Worm (Caenorhabditis elegans): Measurements from ENCODE around the gene C34E11.2.

The C34E11.2 gene

DNA sequence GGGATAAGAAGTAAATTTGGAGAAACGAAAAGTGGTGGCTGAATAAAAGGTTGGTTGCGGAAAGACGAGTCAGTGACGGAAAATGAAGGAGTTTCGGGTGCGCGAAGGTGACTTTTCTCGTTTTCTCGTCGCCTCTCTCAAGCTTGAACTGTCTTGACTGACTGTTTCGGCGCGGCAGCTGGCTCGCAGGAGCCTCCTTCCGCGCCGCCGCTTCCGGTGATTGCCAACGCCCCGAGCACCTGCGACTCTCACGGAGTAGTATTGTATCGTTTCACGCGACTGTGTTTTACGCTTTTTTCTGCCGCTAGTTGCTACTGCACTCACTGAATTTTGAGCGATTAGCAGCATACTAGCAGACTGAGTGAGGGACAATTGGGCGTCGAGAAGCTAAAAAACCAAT is at the start of gene C34E11.2:
C34E11.2 (minus strand) TSS at position 84 of the 400 bp plus-strand sequence.
- TF ChIP-seq tbx-37 (GFP tag; conservative IDR thresholded peaks at IDR 0.05) (no peak), tbx-11 (GFP tag; IDR thresholded peaks at IDR 0.05) (no peak), ceh-13 (GFP tag; optimal IDR thresholded peaks at IDR 0.05) (no peak), ama-1 (optimal IDR thresholded peaks at IDR 0.05) (no peak), F13C5.2 (tag; optimal IDR thresholded peaks at IDR 0.05) (no peak), ets-7 (tag; optimal IDR thresholded peaks at IDR 0.05) (no peak), flt-1 (GFP tag; IDR thresholded peaks at IDR 0.05) (no peak), hnd-1 (tag; optimal IDR thresholded peaks at IDR 0.05) (no peak), scrt-1 (GFP tag; IDR thresholded peaks at IDR 0.05) (no peak), hmg-4 (GFP tag; optimal IDR thresholded peaks at IDR 0.05) (no peak), ceh-36 (tag; optimal IDR thresholded peaks at IDR 0.05) (no peak), hmbx-1 (tag; optimal IDR thresholded peaks at IDR 0.05) (no peak), tra-4 (tag; optimal IDR thresholded peaks at IDR 0.05) (no peak), sea-1 (GFP tag; conservative IDR thresholded peaks at IDR 0.05) (no peak), pes-1 (GFP tag; IDR thresholded peaks at IDR 0.05) (no peak), B0310.2 (tag; optimal IDR thresholded peaks at IDR 0.05) (no peak), aly-1 (tag; optimal IDR thresholded peaks at IDR 0.05) (no peak)

DNA sequence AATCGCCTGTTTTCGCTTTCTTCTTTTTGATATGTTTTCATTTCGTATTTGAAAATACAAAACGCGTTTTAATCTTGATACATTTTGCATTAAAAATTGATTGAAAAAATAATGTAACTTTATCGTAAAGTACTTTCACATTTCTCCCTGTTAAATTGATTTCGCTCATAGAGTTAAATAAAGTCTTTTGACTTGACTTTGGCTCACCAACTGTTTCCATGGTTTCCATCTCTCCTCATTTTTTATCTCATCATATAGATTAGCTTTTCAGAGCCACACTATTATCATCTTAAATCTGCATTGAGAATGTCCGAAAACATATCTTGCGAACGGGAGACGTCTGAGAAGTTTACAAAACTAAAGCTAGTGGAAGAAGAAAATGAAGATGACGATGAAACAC is 48.8 kb upstream of the C34E11.2 start, which contains the start of gene F54F7.10:
F54F7.10 (plus strand) TSS at position 301 of the 400 bp plus-strand sequence.
- no peak for TF ChIP-seq sea-1 (GFP tag; conservative IDR thresholded peaks at IDR 0.05)
- no peak for TF ChIP-seq scrt-1 (GFP tag; IDR thresholded peaks at IDR 0.05)
- no peak for TF ChIP-seq hmg-4 (GFP tag; optimal IDR thresholded peaks at IDR 0.05)
- no peak for TF ChIP-seq ceh-13 (GFP tag; optimal IDR thresholded peaks at IDR 0.05)
- TF ChIP-seq B0310.2 (tag; optimal IDR thresholded peaks at IDR 0.05): no peak

DNA sequence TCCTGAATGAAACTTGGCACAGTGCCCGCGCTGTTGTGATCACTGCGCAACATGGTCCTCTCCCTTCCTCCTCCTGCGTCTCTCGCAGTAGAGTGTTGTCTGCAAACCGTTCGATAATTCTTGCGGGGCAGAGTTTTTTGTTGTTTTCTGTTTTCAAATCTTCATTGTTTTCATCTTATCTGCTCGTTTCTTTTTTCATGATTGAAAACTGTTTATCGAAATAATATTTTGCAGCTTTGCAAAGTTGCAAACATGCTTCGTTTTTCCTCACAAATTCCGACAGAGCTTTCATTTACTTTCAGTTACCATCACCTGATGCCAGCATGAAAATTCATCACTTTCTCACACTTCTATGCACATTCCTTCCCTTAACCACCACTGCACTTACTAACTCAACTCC is 42.6 kb upstream of the C34E11.2 start, which contains the start of gene mes-1:
mes-1 (plus strand) TSS at position 301 of the 400 bp plus-strand sequence.
- no peak for TF ChIP-seq ama-1 (optimal IDR thresholded peaks at IDR 0.05)
- TF ChIP-seq ceh-13 (GFP tag; optimal IDR thresholded peaks at IDR 0.05): no peak
- TF ChIP-seq hmg-4 (GFP tag; optimal IDR thresholded peaks at IDR 0.05): no peak
- TF ChIP-seq tbx-37 (GFP tag; conservative IDR thresholded peaks at IDR 0.05): no peak
- TF ChIP-seq B0310.2 (tag; optimal IDR thresholded peaks at IDR 0.05): no peak
- no peak for TF ChIP-seq scrt-1 (GFP tag; IDR thresholded peaks at IDR 0.05)
- TF ChIP-seq tbx-11 (GFP tag; IDR thresholded peaks at IDR 0.05): no peak
- no peak for TF ChIP-seq hnd-1 (tag; optimal IDR thresholded peaks at IDR 0.05)
- no peak for TF ChIP-seq F13C5.2 (tag; optimal IDR thresholded peaks at IDR 0.05)
- TF ChIP-seq aly-1 (tag; optimal IDR thresholded peaks at IDR 0.05): no peak
- TF ChIP-seq ceh-36 (tag; optimal IDR thresholded peaks at IDR 0.05): no peak

DNA sequence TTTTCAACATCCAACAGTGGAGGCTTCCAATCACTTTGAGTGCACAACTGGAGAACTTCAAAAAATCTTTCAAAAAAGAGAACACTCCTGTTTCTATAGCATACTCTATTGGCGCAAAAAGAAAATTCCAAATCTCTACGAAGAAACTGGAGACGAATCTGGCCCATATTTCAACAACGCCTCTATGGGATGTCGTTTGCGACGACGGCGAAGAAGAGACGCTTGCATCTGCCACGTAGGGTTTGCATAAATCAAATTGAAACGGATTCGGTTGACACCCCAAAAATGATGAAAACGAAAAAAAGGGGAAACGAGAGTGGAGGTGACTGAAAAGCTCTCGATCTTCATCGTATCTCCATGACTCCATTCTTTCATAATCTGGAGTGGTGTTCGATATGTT is 41.7 kb upstream of the C34E11.2 start:
- no peak for TF ChIP-seq ceh-13 (GFP tag; optimal IDR thresholded peaks at IDR 0.05)
- TF ChIP-seq aly-1 (tag; optimal IDR thresholded peaks at IDR 0.05): no peak
- TF ChIP-seq pes-1 (GFP tag; IDR thresholded peaks at IDR 0.05): no peak
- no peak for TF ChIP-seq sea-1 (GFP tag; conservative IDR thresholded peaks at IDR 0.05)
- no peak for TF ChIP-seq ama-1 (optimal IDR thresholded peaks at IDR 0.05)
- TF ChIP-seq hnd-1 (tag; optimal IDR thresholded peaks at IDR 0.05): no peak
- TF ChIP-seq hmbx-1 (tag; optimal IDR thresholded peaks at IDR 0.05): no peak
- no peak for TF ChIP-seq F13C5.2 (tag; optimal IDR thresholded peaks at IDR 0.05)
- no peak for TF ChIP-seq tbx-37 (GFP tag; conservative IDR thresholded peaks at IDR 0.05)
- TF ChIP-seq B0310.2 (tag; optimal IDR thresholded peaks at IDR 0.05): no peak
- TF ChIP-seq tra-4 (tag; optimal IDR thresholded peaks at IDR 0.05): no peak
- TF ChIP-seq flt-1 (GFP tag; IDR thresholded peaks at IDR 0.05): no peak

DNA sequence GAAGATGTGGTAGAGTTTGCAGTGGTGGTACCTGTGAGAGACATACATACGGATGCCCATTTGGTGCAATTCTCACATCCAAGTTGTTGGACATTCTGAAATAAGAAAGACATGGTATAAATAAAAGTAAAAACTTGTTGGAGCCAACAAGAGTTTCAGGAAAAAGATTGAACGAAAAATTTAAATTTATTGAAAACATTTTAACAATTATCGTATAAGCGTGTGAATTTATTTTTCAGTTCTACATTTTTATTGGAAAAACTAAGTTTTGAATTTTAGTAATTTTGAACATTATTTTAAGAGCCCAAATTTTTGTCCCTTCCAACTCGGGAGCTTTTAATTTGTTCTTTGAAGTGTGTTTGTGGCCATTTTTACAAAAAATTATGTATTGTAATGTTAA is 40.4 kb upstream of the C34E11.2 start, which contains the start of gene F54F7.8:
F54F7.8 (minus strand) TSS at position 101 of the 400 bp plus-strand sequence.
- TF ChIP-seq hnd-1 (tag; optimal IDR thresholded peaks at IDR 0.05) (no peak), sea-1 (GFP tag; conservative IDR thresholded peaks at IDR 0.05) (no peak), ama-1 (optimal IDR thresholded peaks at IDR 0.05) (no peak), ets-7 (tag; optimal IDR thresholded peaks at IDR 0.05) (no peak), tbx-11 (GFP tag; IDR thresholded peaks at IDR 0.05) (no peak), hmbx-1 (tag; optimal IDR thresholded peaks at IDR 0.05) (no peak), tbx-37 (GFP tag; conservative IDR thresholded peaks at IDR 0.05) (no peak), ceh-13 (GFP tag; optimal IDR thresholded peaks at IDR 0.05) (no peak), hmg-4 (GFP tag; optimal IDR thresholded peaks at IDR 0.05) (no peak), F13C5.2 (tag; optimal IDR thresholded peaks at IDR 0.05) (no peak), scrt-1 (GFP tag; IDR thresholded peaks at IDR 0.05) (no peak), pes-1 (GFP tag; IDR thresholded peaks at IDR 0.05) (no peak), aly-1 (tag; optimal IDR thresholded peaks at IDR 0.05) (no peak), ceh-36 (tag; optimal IDR thresholded peaks at IDR 0.05) (no peak), B0310.2 (tag; optimal IDR thresholded peaks at IDR 0.05) (no peak), flt-1 (GFP tag; IDR thresholded peaks at IDR 0.05) (no peak), tra-4 (tag; optimal IDR thresholded peaks at IDR 0.05) (no peak)

DNA sequence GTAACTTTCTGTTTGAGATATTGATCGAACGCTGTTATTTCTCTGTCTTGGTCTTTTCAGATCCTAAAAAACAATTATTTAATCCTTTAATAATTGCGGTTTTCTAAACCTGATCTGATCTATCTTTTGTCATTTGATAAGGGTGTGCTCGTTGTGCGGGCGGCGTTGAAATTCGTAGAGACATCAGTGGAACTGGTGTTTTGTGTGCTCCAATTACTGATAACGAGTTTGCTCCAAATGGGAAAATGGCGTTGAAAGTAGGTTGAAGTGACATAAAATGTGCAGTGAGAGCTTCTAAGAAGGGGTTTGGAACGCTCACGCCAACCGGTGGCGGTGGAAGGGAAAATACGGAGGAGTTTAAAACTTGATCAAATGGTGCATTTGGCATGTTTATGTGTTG is 39.9 kb upstream of the C34E11.2 start:
- TF ChIP-seq B0310.2 (tag; optimal IDR thresholded peaks at IDR 0.05) (no peak), ama-1 (optimal IDR thresholded peaks at IDR 0.05) (no peak), tra-4 (tag; optimal IDR thresholded peaks at IDR 0.05) (no peak), ceh-13 (GFP tag; optimal IDR thresholded peaks at IDR 0.05) (no peak), flt-1 (GFP tag; IDR thresholded peaks at IDR 0.05) (no peak), ets-7 (tag; optimal IDR thresholded peaks at IDR 0.05) (no peak), aly-1 (tag; optimal IDR thresholded peaks at IDR 0.05) (no peak), pes-1 (GFP tag; IDR thresholded peaks at IDR 0.05) (no peak), hmg-4 (GFP tag; optimal IDR thresholded peaks at IDR 0.05) (no peak), hnd-1 (tag; optimal IDR thresholded peaks at IDR 0.05) (no peak), F13C5.2 (tag; optimal IDR thresholded peaks at IDR 0.05) (no peak), ceh-36 (tag; optimal IDR thresholded peaks at IDR 0.05) (no peak), sea-1 (GFP tag; conservative IDR thresholded peaks at IDR 0.05) (no peak), tbx-11 (GFP tag; IDR thresholded peaks at IDR 0.05) (no peak), tbx-37 (GFP tag; conservative IDR thresholded peaks at IDR 0.05) (no peak), scrt-1 (GFP tag; IDR thresholded peaks at IDR 0.05) (no peak), hmbx-1 (tag; optimal IDR thresholded peaks at IDR 0.05) (no peak)

DNA sequence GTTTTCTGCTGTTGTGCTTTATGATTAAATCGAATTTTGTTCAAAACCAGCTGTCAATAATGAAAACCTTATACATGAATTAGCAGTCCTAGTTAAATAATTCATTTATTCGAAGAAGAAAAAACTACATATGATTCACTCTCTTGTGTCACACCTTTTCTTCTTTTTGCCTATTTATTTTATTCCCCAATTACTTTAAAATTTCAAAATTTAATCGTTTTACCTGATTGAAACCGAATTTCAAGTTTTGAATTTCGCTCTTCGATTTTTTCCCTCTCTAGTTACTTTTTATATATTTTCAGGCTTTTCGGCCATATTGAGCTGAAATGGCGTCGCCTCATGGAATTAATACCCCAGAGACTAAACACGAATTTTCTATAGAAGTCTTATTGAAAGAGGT is 37.9 kb upstream of the C34E11.2 start, which contains the start of gene xtr-1:
xtr-1 (plus strand) TSS at position 301 of the 400 bp plus-strand sequence.
- TF ChIP-seq pes-1 (GFP tag; IDR thresholded peaks at IDR 0.05): no peak
- no peak for TF ChIP-seq aly-1 (tag; optimal IDR thresholded peaks at IDR 0.05)
- no peak for TF ChIP-seq tbx-11 (GFP tag; IDR thresholded peaks at IDR 0.05)
- TF ChIP-seq B0310.2 (tag; optimal IDR thresholded peaks at IDR 0.05): no peak
- TF ChIP-seq tra-4 (tag; optimal IDR thresholded peaks at IDR 0.05): no peak
- no peak for TF ChIP-seq ama-1 (optimal IDR thresholded peaks at IDR 0.05)
- TF ChIP-seq sea-1 (GFP tag; conservative IDR thresholded peaks at IDR 0.05): no peak
- TF ChIP-seq hmbx-1 (tag; optimal IDR thresholded peaks at IDR 0.05): no peak
- TF ChIP-seq ceh-36 (tag; optimal IDR thresholded peaks at IDR 0.05): no peak
- no peak for TF ChIP-seq flt-1 (GFP tag; IDR thresholded peaks at IDR 0.05)
- TF ChIP-seq tbx-37 (GFP tag; conservative IDR thresholded peaks at IDR 0.05): no peak
- no peak for TF ChIP-seq scrt-1 (GFP tag; IDR thresholded peaks at IDR 0.05)
- TF ChIP-seq hnd-1 (tag; optimal IDR thresholded peaks at IDR 0.05): no peak

Measured in whole organism, early embryonic.